Worm (Caenorhabditis elegans): ENCODE data around the gene F49F1.17.

ce11 chrIV:4164392-4164791, 28.7 kb upstream of the F49F1.17 start, which contains the start of gene scrm-8:
- TF ChIP-seq R02D3.7 (tag; optimal IDR thresholded peaks at IDR 0.05) = no peak
- no peak for TF ChIP-seq nhr-77 (tag; optimal IDR thresholded peaks at IDR 0.05)
- no peak for TF ChIP-seq lin-38 (GFP tag; IDR thresholded peaks at IDR 0.05)
- no peak for TF ChIP-seq spr-1 (tag; optimal IDR thresholded peaks at IDR 0.05)
- TF ChIP-seq ceh-82 (tag; optimal IDR thresholded peaks at IDR 0.05) = no peak
- no peak for TF ChIP-seq pqm-1 (tag; optimal IDR thresholded peaks at IDR 0.05)
- no peak for TF ChIP-seq sdz-12 (GFP tag; optimal IDR thresholded peaks at IDR 0.05)
- TF ChIP-seq skn-1 (tag; optimal IDR thresholded peaks at IDR 0.05) = no peak
- no peak for TF ChIP-seq unc-130 (GFP tag; optimal IDR thresholded peaks at IDR 0.05)
- TF ChIP-seq nhr-6 (tag; optimal IDR thresholded peaks at IDR 0.05) = no peak
- no peak for TF ChIP-seq aha-1 (tag)
- no peak for TF ChIP-seq ces-1 (GFP tag; optimal IDR thresholded peaks at IDR 0.05)
- no peak for TF ChIP-seq pha-4 (GFP tag; IDR thresholded peaks at IDR 0.05)
- no peak for TF ChIP-seq pha-4 (tag; optimal IDR thresholded peaks at IDR 0.05)
